Worm (Caenorhabditis elegans) whole organism, young adult: ENCODE data around the gene C01B10.9.

ENCODE experiments used
- B0019.2 ChIP-seq: fragments of 200-800 bp; sonication (Bioruptor generic); conservative IDR thresholded peaks from 2 replicates; pipeline ENCODE4 v1.3.6; 2022; ENCODE audit warnings: missing genetic modification reagents, missing genetic modification characterization, missing compliant biosample characterization
- B0336.3 ChIP-seq: fragments of 200-800 bp; sonication (Bioruptor generic); IDR thresholded peaks from 2 replicates; pipeline ENCODE4 v1.3.6; 2022; ENCODE audit warnings: missing genetic modification characterization, missing compliant biosample characterization
- D2030.7 ChIP-seq: fragments of 200-800 bp; sonication (Bioruptor generic); IDR thresholded peaks from 2 replicates; pipeline ENCODE4 v1.3.6; 2022; ENCODE audit warnings: missing genetic modification reagents, missing genetic modification characterization, missing compliant biosample characterization
- F39B2.1 ChIP-seq: fragments of 200-800 bp; sonication (Bioruptor generic); IDR thresholded peaks from 2 replicates; pipeline ENCODE4 v1.3.6; 2022; ENCODE audit warnings: missing genetic modification reagents, missing genetic modification characterization, missing compliant biosample characterization
- F57C9.4 ChIP-seq: sonication (generic microtip); optimal IDR thresholded peaks from 2 replicates; lab custom pipeline; 2017; ENCODE audit warnings: mild to moderate bottlenecking, missing genetic modification characterization, missing compliant biosample characterization
- K11D2.4 ChIP-seq: fragments of 200-800 bp; sonication (Bioruptor generic); IDR thresholded peaks from 2 replicates; pipeline ENCODE4 v1.3.6; 2022; ENCODE audit warnings: missing genetic modification reagents, missing genetic modification characterization, missing compliant biosample characterization
- T26A5.8 ChIP-seq: sonication (generic microtip); optimal IDR thresholded peaks from 2 replicates; lab custom pipeline; 2016; ENCODE audit warnings: missing genetic modification characterization, missing compliant biosample characterization
- Y53G8AR.9 ChIP-seq: fragments of 200-800 bp; sonication (Bioruptor generic); conservative IDR thresholded peaks from 2 replicates; pipeline ENCODE4 v1.3.6; 2022; ENCODE audit warnings: missing genetic modification reagents, missing genetic modification characterization, missing compliant biosample characterization
- aptf-3 ChIP-seq: fragments of 200-800 bp; sonication (Bioruptor generic); IDR thresholded peaks from 2 replicates; pipeline ENCODE4 v1.3.6; 2022; ENCODE audit warnings: missing genetic modification characterization, missing compliant biosample characterization
- attf-3 ChIP-seq: fragments of 200-800 bp; sonication (Bioruptor generic); conservative IDR thresholded peaks from 2 replicates; pipeline ENCODE4 v1.3.6; 2022; ENCODE audit warnings: missing genetic modification reagents, missing genetic modification characterization, missing compliant biosample characterization
- cebp-2 ChIP-seq: fragments of 200-800 bp; sonication (Bioruptor generic); IDR thresholded peaks from 2 replicates; pipeline ENCODE4 v1.3.6; 2022; ENCODE audit warnings: missing genetic modification characterization, missing compliant biosample characterization
- ceh-100 ChIP-seq: fragments of 200-800 bp; sonication (Bioruptor generic); IDR thresholded peaks from 2 replicates; pipeline ENCODE4 v1.3.6; 2022; ENCODE audit warnings: missing genetic modification reagents, missing genetic modification characterization, missing compliant biosample characterization
- ceh-40 ChIP-seq: fragments of 200-800 bp; sonication (Bioruptor generic); IDR thresholded peaks from 2 replicates; pipeline ENCODE4 v1.3.6; 2022; ENCODE audit warnings: missing genetic modification characterization, missing compliant biosample characterization
- dpff-1 ChIP-seq: sonication (generic microtip); optimal IDR thresholded peaks from 2 replicates; lab custom pipeline; 2017; ENCODE audit warnings: mild to moderate bottlenecking, missing genetic modification characterization, missing compliant biosample characterization
- hlh-26 ChIP-seq: fragments of 200-800 bp; sonication (Bioruptor generic); conservative IDR thresholded peaks from 2 replicates; pipeline ENCODE4 v1.3.6; 2022; ENCODE audit warnings: missing genetic modification reagents, missing genetic modification characterization, missing compliant biosample characterization
- hmg-1.2 ChIP-seq: fragments of 200-800 bp; sonication (Bioruptor generic); IDR thresholded peaks from 2 replicates; pipeline ENCODE4 v1.3.6; 2022; ENCODE audit warnings: missing genetic modification reagents, missing genetic modification characterization, missing compliant biosample characterization
- hsf-1 ChIP-seq: fragments of 200-800 bp; sonication (Bioruptor generic); IDR thresholded peaks from 2 replicates; pipeline ENCODE4 v1.3.6; 2022; ENCODE audit warnings: missing genetic modification reagents, missing genetic modification characterization, missing compliant biosample characterization
- lag-1 ChIP-seq: fragments of 200-800 bp; sonication (Bioruptor generic); IDR thresholded peaks from 2 replicates; pipeline ENCODE4 v1.3.6; 2022; ENCODE audit warnings: missing genetic modification reagents, missing genetic modification characterization, missing compliant biosample characterization
- let-526 ChIP-seq: fragments of 200-800 bp; sonication (Bioruptor generic); IDR thresholded peaks from 2 replicates; pipeline ENCODE4 v1.3.6; 2022; ENCODE audit warnings: missing genetic modification reagents, missing genetic modification characterization, missing compliant biosample characterization
- let-607 ChIP-seq, 2 experiments: fragments of 200-800 bp in 1 of 2; sonication (Bioruptor generic) in 1 of 2; sonication (generic microtip) in 1 of 2; optimal IDR thresholded peaks; 2 replicates each; lab custom pipeline; 2016 to 2018; ENCODE audit warnings: mild to moderate bottlenecking in 2 of 2, missing compliant biosample characterization in 2 of 2, missing genetic modification characterization in 2 of 2, moderate library complexity in 2 of 2, missing genotype in 1 of 2
- lin-35 ChIP-seq, 3 experiments: fragments of 150-350 bp in 2 of 3; sonication (generic microtip) in 1 of 3; optimal IDR thresholded peaks; 2 replicates each; lab custom pipeline; 2014 to 2018; ENCODE audit warnings: missing biosample characterization in 3 of 3, missing genetic modification characterization in 3 of 3, missing genetic modification reagents in 3 of 3
- mel-28 ChIP-seq: sonication (generic microtip); optimal IDR thresholded peaks from 2 replicates; lab custom pipeline; 2016; ENCODE audit warnings: borderline replicate concordance, mild to moderate bottlenecking, missing genetic modification characterization, missing compliant biosample characterization
- nfya-1 ChIP-seq: sonication (generic microtip); optimal IDR thresholded peaks from 2 replicates; lab custom pipeline; 2017; ENCODE audit warnings: antibody characterized with exemption, missing compliant biosample characterization, missing genetic modification characterization, borderline replicate concordance; ENCODE audit not compliant: insufficient read depth
- nfya-2 ChIP-seq: fragments of 200-800 bp; sonication (Bioruptor generic); IDR thresholded peaks from 2 replicates; pipeline ENCODE4 v1.3.6; 2022; ENCODE audit warnings: missing genetic modification reagents, missing genetic modification characterization, missing compliant biosample characterization
- pbrm-1 ChIP-seq: fragments of 200-800 bp; sonication (Bioruptor generic); IDR thresholded peaks from 2 replicates; pipeline ENCODE4 v1.3.6; 2022; ENCODE audit warnings: missing genetic modification reagents, missing genetic modification characterization, missing compliant biosample characterization
- repo-1 ChIP-seq: sonication (generic microtip); optimal IDR thresholded peaks from 2 replicates; lab custom pipeline; 2017; ENCODE audit warnings: mild to moderate bottlenecking, missing genetic modification characterization, missing compliant biosample characterization
- rpc-1 ChIP-seq, 2 experiments: fragments of 150-350 bp in 1 of 2; sonication (generic microtip) in 1 of 2; optimal IDR thresholded peaks; 2 replicates each; lab custom pipeline; 2014 to 2018; ENCODE audit warnings: missing biosample characterization in 1 of 2, missing genetic modification characterization in 1 of 2, missing genetic modification reagents in 1 of 2, missing genotype in 1 of 2
- sea-2 ChIP-seq: fragments of 200-800 bp; sonication (Bioruptor generic); IDR thresholded peaks from 2 replicates; pipeline ENCODE4 v1.3.6; 2022; ENCODE audit warnings: missing genetic modification characterization, missing compliant biosample characterization
- sptf-2 ChIP-seq: fragments of 200-800 bp; sonication (Bioruptor generic); optimal IDR thresholded peaks from 2 replicates; lab custom pipeline; 2018; ENCODE audit warnings: mild to moderate bottlenecking, missing genetic modification characterization, missing compliant biosample characterization
- tbx-9 ChIP-seq: sonication (generic microtip); optimal IDR thresholded peaks from 2 replicates; lab custom pipeline; 2016; ENCODE audit warnings: borderline replicate concordance, missing genetic modification characterization, inconsistent platforms, missing compliant biosample characterization
- tlf-1 ChIP-seq: fragments of 200-800 bp; sonication (Bioruptor generic); optimal IDR thresholded peaks from 2 replicates; lab custom pipeline; 2018; ENCODE audit warnings: mild to moderate bottlenecking, missing genetic modification characterization, missing compliant biosample characterization
- unc-130 ChIP-seq: sonication (generic microtip); optimal IDR thresholded peaks from 2 replicates; lab custom pipeline; 2016; ENCODE audit warnings: missing genetic modification reagents, missing genetic modification characterization, missing compliant biosample characterization
- zfh-2 ChIP-seq: fragments of 200-800 bp; sonication (Bioruptor generic); conservative IDR thresholded peaks from 2 replicates; pipeline ENCODE4 v1.3.6; 2022; ENCODE audit warnings: missing genetic modification reagents, missing genetic modification characterization, missing compliant biosample characterization
- ztf-18 ChIP-seq: sonication (generic microtip); optimal IDR thresholded peaks from 2 replicates; lab custom pipeline; 2016; ENCODE audit warnings: missing genotype, mild to moderate bottlenecking, missing genetic modification characterization, missing compliant biosample characterization
- ztf-28 ChIP-seq: fragments of 200-800 bp; sonication (Bioruptor generic); IDR thresholded peaks from 2 replicates; pipeline ENCODE4 v1.3.6; 2022; ENCODE audit warnings: missing genetic modification reagents, missing genetic modification characterization, missing compliant biosample characterization
- ztf-6 ChIP-seq: fragments of 200-800 bp; sonication (Bioruptor generic); IDR thresholded peaks from 2 replicates; pipeline ENCODE4 v1.3.6; 2022; ENCODE audit warnings: missing genetic modification reagents, missing genetic modification characterization, missing compliant biosample characterization

Gene C01B10.9

ce11 chrIV:6645867-6646655, 14.0 kb downstream of the C01B10.9 start, which contains the start of gene hil-7 (continued):
- TF ChIP-seq cebp-2 (GFP tag; lab: Robert Waterston, UW) (no peak), F39B2.1 (GFP tag; lab: Robert Waterston, UW) (no peak), attf-3 (GFP tag; lab: Robert Waterston, UW) (no peak), Y53G8AR.9 (GFP tag; lab: Robert Waterston, UW) (no peak), hmg-1.2 (GFP tag; lab: Robert Waterston, UW) (peak; percentile 48; the same call in 1 of the 2 replicates), B0336.3 (GFP tag; lab: Robert Waterston, UW) (peak; percentile 54; the same call in 1 of the 2 replicates), tlf-1 (GFP tag; lab: Kevin White, UChicago) (no peak), aptf-3 (GFP tag; lab: Robert Waterston, UW) (no peak), hsf-1 (GFP tag; lab: Robert Waterston, UW) (no peak), let-526 (GFP tag; lab: Robert Waterston, UW) (no peak), let-607 (tag; optimal IDR thresholded peaks at IDR 0.05; lab: Kevin White, UChicago) (no peak), pbrm-1 (GFP tag; lab: Robert Waterston, UW) (no peak)

ce11 chrIV:6646905-6647304, 14.9 kb downstream of the C01B10.9 start:
- TF ChIP-seq nfya-1: no peak
- no peak for TF ChIP-seq mel-28 (tag; lab: Kevin White, UChicago)
- TF ChIP-seq F57C9.4 (tag; lab: Kevin White, UChicago): no peak
- no peak for TF ChIP-seq dpff-1 (tag; lab: Kevin White, UChicago)
- no peak for TF ChIP-seq zfh-2 (GFP tag; lab: Robert Waterston, UW)
- TF ChIP-seq hlh-26: no peak
- no peak for TF ChIP-seq T26A5.8
- TF ChIP-seq nfya-2 (GFP tag; lab: Robert Waterston, UW): no peak
- no peak for TF ChIP-seq unc-130 (GFP tag; lab: Kevin White, UChicago)

ce11 chrIV:6648625-6649024, 16.6 kb downstream of the C01B10.9 start:
- TF ChIP-seq sea-2: no peak
- peak; percentile 77 for TF ChIP-seq hmg-1.2 (GFP tag; lab: Robert Waterston, UW)
- TF ChIP-seq sptf-2: no peak
- no peak for TF ChIP-seq Y53G8AR.9 (GFP tag; lab: Robert Waterston, UW)

ce11 chrIV:6652479-6653022, 20.5 kb downstream of the C01B10.9 start:
- no peak for TF ChIP-seq ceh-40 (GFP tag; lab: Robert Waterston, UW)
- no peak for TF ChIP-seq attf-3 (GFP tag; lab: Robert Waterston, UW)
- no peak for TF ChIP-seq ceh-100 (GFP tag; lab: Robert Waterston, UW)

- TF ChIP-seq lin-35 (GFP tag; optimal IDR thresholded peaks at IDR 0.05; lab: Kevin White, UChicago): no peak
- no peak for TF ChIP-seq D2030.7 (GFP tag; lab: Robert Waterston, UW)
- no peak for TF ChIP-seq B0019.2 (GFP tag; lab: Robert Waterston, UW)
- no peak for TF ChIP-seq ztf-6 (GFP tag; lab: Robert Waterston, UW)
- TF ChIP-seq ztf-18 (tag; lab: Kevin White, UChicago): no peak
- TF ChIP-seq lag-1 (GFP tag; lab: Robert Waterston, UW): no peak
- no peak for TF ChIP-seq K11D2.4 (GFP tag; lab: Robert Waterston, UW)
- TF ChIP-seq tbx-9 (tag; lab: Kevin White, UChicago): no peak
- TF ChIP-seq repo-1 (tag; lab: Kevin White, UChicago): no peak
- no peak for TF ChIP-seq zfh-2 (GFP tag; lab: Robert Waterston, UW)
- TF ChIP-seq ztf-28: no peak
- no peak for TF ChIP-seq rpc-1 (optimal IDR thresholded peaks at IDR 0.05; lab: Kevin White, UChicago)
- TF ChIP-seq rpc-1 (tag; optimal IDR thresholded peaks at IDR 0.05; lab: Kevin White, UChicago): no peak
Measured at ce11 chrIV:6653663-6654201, 21.7 kb downstream of the C01B10.9 start.
